Worm (Caenorhabditis elegans) whole organism, L4 larva: ENCODE results near the gene C32B5.6.
"Not testable (repeated sequence)": the region's sequence is repeated elsewhere in the genome, so short reads cannot be mapped to it uniquely, and the experiment has no call there.

Experiments
- hlh-30 ChIP-seq: sonication (generic microtip); optimal IDR thresholded peaks from 2 replicates; lab custom pipeline; 2017; ENCODE audit warnings: antibody characterized with exemption, mild to moderate bottlenecking, missing genetic modification characterization, missing compliant biosample characterization; ENCODE audit not compliant: insufficient read depth
- nhr-25 ChIP-seq: sonication (generic microtip); optimal IDR thresholded peaks from 2 replicates; lab custom pipeline; 2017; ENCODE audit warnings: missing genetic modification characterization, mild to moderate bottlenecking, missing compliant biosample characterization, antibody characterized with exemption, moderate library complexity, borderline replicate concordance; ENCODE audit not compliant: insufficient read depth
- tra-1 ChIP-seq: fragments of 200-800 bp; sonication (Bioruptor generic); IDR thresholded peaks from 2 replicates; pipeline ENCODE4 v1.3.6; 2022; ENCODE audit warnings: missing genetic modification reagents, missing genetic modification characterization, missing compliant biosample characterization

The C32B5.6 gene

ce11 chrII:1006375-1006774 is 38.2 kb downstream of the C32B5.6 start, which contains the start of gene F45D11.14:
Gene F45D11.14 (minus strand): TSS chrII:1006475.
- TF ChIP-seq hlh-30 (tag; lab: Kevin White, UChicago); nhr-25; tra-1 (GFP tag; lab: Robert Waterston, UW): not testable (repeated sequence)
